Fruit fly (Drosophila melanogaster): ENCODE data around the gene Peritrophin-15b.

Gene Peritrophin-15b

DNA sequence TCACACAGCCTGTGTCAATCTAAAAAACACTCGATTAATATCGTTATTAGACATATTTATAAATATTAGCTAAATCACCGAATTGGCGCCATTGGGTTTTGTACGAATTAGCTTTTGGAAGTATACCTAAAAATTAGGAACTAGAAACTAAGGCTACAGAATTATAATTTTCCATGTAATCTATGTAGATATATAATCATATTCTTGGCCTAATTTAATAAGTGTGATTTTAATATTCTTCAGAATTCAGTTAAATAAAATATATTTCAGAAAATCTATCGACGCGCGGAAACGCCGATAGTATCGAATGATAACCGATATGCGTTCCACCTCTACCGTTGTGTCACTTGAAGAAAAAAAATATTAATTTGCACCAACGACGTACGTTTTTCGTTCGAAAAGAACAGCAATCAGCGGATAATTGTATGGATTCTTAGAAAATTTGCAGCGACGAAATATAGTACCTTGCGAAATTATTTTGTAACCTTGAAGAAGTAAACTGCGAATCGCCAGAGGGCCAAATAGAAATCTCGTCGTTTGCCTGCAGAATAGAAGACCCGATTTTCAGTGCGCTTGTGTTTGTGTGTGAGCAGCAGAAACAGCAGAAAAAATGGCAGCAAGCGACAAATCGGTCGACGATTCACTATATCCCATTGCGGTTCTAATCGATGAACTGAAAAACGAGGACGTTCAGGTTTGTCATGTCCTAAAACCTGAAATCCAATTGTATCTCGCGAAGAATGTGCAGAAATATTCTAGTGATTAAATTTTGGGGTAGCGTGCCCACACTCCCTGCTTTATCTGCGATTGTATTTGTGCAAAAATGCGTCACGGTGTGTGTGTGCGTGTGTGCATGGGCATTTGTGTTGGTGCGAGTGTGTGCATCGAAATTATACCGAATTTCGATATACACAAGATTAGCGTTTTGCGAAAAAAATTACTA is 28.8 kb downstream of the Peritrophin-15b start, which contains the start of gene Pp2A-29B (continued):
- TF ChIP-seq lilli (GFP tag; optimal IDR thresholded peaks at IDR 0.05) (peak; percentile 8), bsh (GFP tag; optimal IDR thresholded peaks at IDR 0.05) (no peak), Pdp1 (GFP tag; optimal IDR thresholded peaks at IDR 0.05) (peak in 1 of 2 experiments; percentile 74), prd (optimal IDR thresholded peaks at IDR 0.05) (no peak), prd (GFP tag; IDR thresholded peaks at IDR 0.05) (peak; percentile 24; the same call in 1 of the 3 replicates), sr (GFP tag; IDR thresholded peaks at IDR 0.05) (no peak), vvl (GFP tag; IDR thresholded peaks at IDR 0.05) (0 out of 2 replicates have a peak, but pooled peaks have one; percentile 11), CG1792 (GFP tag; optimal IDR thresholded peaks at IDR 0.05) (no peak), ham (GFP tag; IDR thresholded peaks at IDR 0.05) (no peak), sna (GFP tag; IDR thresholded peaks at IDR 0.05; ENCODE audit: partially characterized antibody) (peak; percentile 99), Hmx (GFP tag; optimal IDR thresholded peaks at IDR 0.05) (no peak), tx (GFP tag; optimal IDR thresholded peaks at IDR 0.05) (no peak), wor (GFP tag; IDR thresholded peaks at IDR 0.05) (no peak), Tbp (GFP tag; optimal IDR thresholded peaks at IDR 0.05) (no peak), Mad (GFP tag; optimal IDR thresholded peaks at IDR 0.05) (no peak), CG15601 (tag; optimal IDR thresholded peaks at IDR 0.05) (peak; percentile 56), CTCF (GFP tag; optimal IDR thresholded peaks at IDR 0.05) (peak; percentile 21), Hey (tag; optimal IDR thresholded peaks at IDR 0.05) (no peak), CG9797 (GFP tag; optimal IDR thresholded peaks at IDR 0.05) (peak; percentile 55), Opbp (GFP tag; IDR thresholded peaks at IDR 0.05; ENCODE audit: partially characterized antibody) (peak; percentile 96), Xbp1 (GFP tag; optimal IDR thresholded peaks at IDR 0.05) (peak; percentile 39), Max (GFP tag; optimal IDR thresholded peaks at IDR 0.05) (peak; percentile 23), NC2α (GFP tag; optimal IDR thresholded peaks at IDR 0.05) (no peak), ind (GFP tag; optimal IDR thresholded peaks at IDR 0.05) (no peak), CG18011 (GFP tag; optimal IDR thresholded peaks at IDR 0.05) (peak; percentile 97), Lhr (GFP tag; optimal IDR thresholded peaks at IDR 0.05) (peak; percentile 44), CG9727 (GFP tag; optimal IDR thresholded peaks at IDR 0.05) (peak; percentile 61), nmo (GFP tag; optimal IDR thresholded peaks at IDR 0.05) (peak; percentile 78), CG16813 (GFP tag; IDR thresholded peaks at IDR 0.05; ENCODE audit: partially characterized antibody) (peak; percentile 100), HLH54F (GFP tag; optimal IDR thresholded peaks at IDR 0.05) (no peak), Dip3 (GFP tag; optimal IDR thresholded peaks at IDR 0.05) (peak; percentile 19)

DNA sequence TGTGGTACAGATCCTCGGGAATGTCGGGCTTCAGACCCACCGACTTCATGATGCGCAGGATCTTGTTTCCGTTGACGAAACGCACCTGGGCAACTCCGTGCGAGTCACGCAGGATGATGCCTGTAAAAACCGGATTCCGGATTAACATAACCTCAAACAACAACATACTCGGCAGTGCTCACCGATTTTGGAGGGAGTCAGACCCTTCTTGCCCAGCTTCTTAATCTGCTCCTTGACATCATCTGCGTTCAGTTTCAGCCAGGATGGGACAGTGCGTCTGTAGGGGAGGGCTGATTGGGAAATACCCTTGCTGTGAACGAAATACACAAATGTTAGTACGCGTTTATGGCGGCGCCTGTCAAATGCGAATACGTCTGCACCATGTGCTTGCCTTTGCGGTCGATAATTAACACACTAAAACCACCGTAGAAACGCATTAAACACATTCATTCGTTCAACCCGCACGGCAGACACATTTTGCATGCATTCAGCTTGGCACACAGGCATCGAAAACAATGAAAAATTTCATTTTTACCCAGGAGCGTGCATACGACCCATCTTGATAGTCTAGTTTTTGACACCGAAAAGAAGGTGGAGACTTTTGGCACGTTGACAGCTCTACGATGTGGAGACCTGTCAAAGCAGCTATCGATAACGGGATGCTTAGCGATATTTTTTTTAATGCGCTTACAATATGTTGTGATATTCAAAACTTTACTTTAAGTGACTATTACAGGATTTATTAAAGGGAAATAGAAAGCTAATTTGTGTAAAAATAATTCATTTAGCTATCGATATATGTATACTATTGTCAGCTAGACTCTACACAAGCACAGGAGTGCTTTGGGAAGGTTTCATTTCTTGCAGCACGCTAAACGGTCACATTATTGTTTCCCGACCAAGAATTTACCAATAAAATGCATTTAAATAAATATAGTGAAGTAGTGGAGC is 30.5 kb downstream of the Peritrophin-15b start, which contains the start of the genes RpS13 and CSN8:
Gene RpS13, minus strand, starts transcription at position 657 of the 951 bp plus-strand sequence.
Gene CSN8, plus strand, starts transcription at position 850 of the 951 bp plus-strand sequence.
- TF ChIP-seq BtbVII (GFP tag; optimal IDR thresholded peaks at IDR 0.05) (no peak), Xbp1 (GFP tag; optimal IDR thresholded peaks at IDR 0.05) (no peak), oc (tag; optimal IDR thresholded peaks at IDR 0.05) (no peak), BEAF-32 (GFP tag; optimal IDR thresholded peaks at IDR 0.05) (peak; percentile 96), CG10979 (tag; optimal IDR thresholded peaks at IDR 0.05) (peak; percentile 20), CG43689 (GFP tag; IDR thresholded peaks at IDR 0.05) (no peak), CG11085 (GFP tag; IDR thresholded peaks at IDR 0.05) (no peak), CG7963 (GFP tag; IDR thresholded peaks at IDR 0.05; ENCODE audit: partially characterized antibody) (peak; percentile 85), maf-S (GFP tag; optimal IDR thresholded peaks at IDR 0.05) (peak; percentile 22), Dbx (GFP tag; IDR thresholded peaks at IDR 0.05) (peak; percentile 23; the same call in 2 of the 3 replicates), Dip2 (GFP tag; IDR thresholded peaks at IDR 0.05) (no peak), CG7987 (GFP tag; optimal IDR thresholded peaks at IDR 0.05) (no peak), ap (GFP tag; IDR thresholded peaks at IDR 0.05) (no peak), CG11247 (GFP tag; IDR thresholded peaks at IDR 0.05) (no peak), Hr3 (GFP tag; optimal IDR thresholded peaks at IDR 0.05) (no peak), CG30431 (GFP tag; optimal IDR thresholded peaks at IDR 0.05) (no peak), D (optimal IDR thresholded peaks at IDR 0.05) (no peak), D (GFP tag; optimal IDR thresholded peaks at IDR 0.05) (no peak)
